Worm (Caenorhabditis elegans) whole organism, early embryonic: ENCODE results near the gene pqn-73.

Experiments used
- B0310.2 ChIP-seq: sonication (generic microtip); optimal IDR thresholded peaks from 2 replicates; lab custom pipeline; 2016; ENCODE audit warnings: mild to moderate bottlenecking, missing genetic modification characterization, missing compliant biosample characterization
- F13C5.2 ChIP-seq: sonication (generic microtip); optimal IDR thresholded peaks from 2 replicates; lab custom pipeline; 2017; ENCODE audit warnings: mild to moderate bottlenecking, missing genetic modification characterization, inconsistent platforms, missing compliant biosample characterization
- aly-1 ChIP-seq: sonication (generic microtip); optimal IDR thresholded peaks from 2 replicates; lab custom pipeline; 2016; ENCODE audit warnings: missing genetic modification characterization, missing compliant biosample characterization
- ama-1 ChIP-seq: fragments of 150-350 bp; optimal IDR thresholded peaks from 2 replicates; lab custom pipeline; 2014
- ceh-13 ChIP-seq: fragments of 200-800 bp; sonication (Bioruptor generic); optimal IDR thresholded peaks from 2 replicates; lab custom pipeline; 2018; ENCODE audit warnings: mild to moderate bottlenecking, missing genetic modification characterization, missing compliant biosample characterization
- ceh-36 ChIP-seq: sonication (generic microtip); optimal IDR thresholded peaks from 2 replicates; lab custom pipeline; 2016; ENCODE audit warnings: missing genetic modification characterization, inconsistent platforms, missing compliant biosample characterization
- ets-7 ChIP-seq: sonication (generic microtip); optimal IDR thresholded peaks from 2 replicates; lab custom pipeline; 2016; ENCODE audit warnings: missing genotype, missing genetic modification characterization, missing compliant biosample characterization
- flt-1 ChIP-seq: fragments of 200-800 bp; sonication (Bioruptor generic); IDR thresholded peaks from 2 replicates; pipeline ENCODE4 v1.3.6; 2022; ENCODE audit warnings: missing genetic modification characterization, missing compliant biosample characterization
- hmbx-1 ChIP-seq: sonication (generic microtip); optimal IDR thresholded peaks from 2 replicates; lab custom pipeline; 2016; ENCODE audit warnings: mild to moderate bottlenecking, missing genetic modification characterization, missing compliant biosample characterization
- hmg-4 ChIP-seq: fragments of 200-800 bp; sonication (Bioruptor generic); optimal IDR thresholded peaks from 2 replicates; lab custom pipeline; 2018; ENCODE audit warnings: mild to moderate bottlenecking, missing genetic modification characterization, missing compliant biosample characterization
- hnd-1 ChIP-seq: sonication (generic microtip); optimal IDR thresholded peaks from 2 replicates; lab custom pipeline; 2016; ENCODE audit warnings: missing genetic modification characterization, missing compliant biosample characterization
- pes-1 ChIP-seq: fragments of 200-800 bp; sonication (Bioruptor generic); IDR thresholded peaks from 2 replicates; pipeline ENCODE4 v1.3.6; 2022; ENCODE audit warnings: missing genetic modification reagents, missing genetic modification characterization, missing compliant biosample characterization
- scrt-1 ChIP-seq: fragments of 200-800 bp; sonication (Bioruptor generic); IDR thresholded peaks from 2 replicates; pipeline ENCODE4 v1.3.6; 2022; ENCODE audit warnings: missing genetic modification characterization, missing compliant biosample characterization
- sea-1 ChIP-seq: fragments of 200-800 bp; sonication (Bioruptor generic); conservative IDR thresholded peaks from 2 replicates; pipeline ENCODE4 v1.3.6; 2022; ENCODE audit warnings: missing genetic modification characterization, missing compliant biosample characterization
- tbx-11 ChIP-seq: fragments of 200-800 bp; sonication (Bioruptor generic); IDR thresholded peaks from 2 replicates; pipeline ENCODE4 v1.3.6; 2022; ENCODE audit warnings: missing genetic modification characterization, missing compliant biosample characterization
- tbx-37 ChIP-seq: fragments of 200-800 bp; sonication (Bioruptor generic); conservative IDR thresholded peaks from 2 replicates; pipeline ENCODE4 v1.3.6; 2022; ENCODE audit warnings: missing genetic modification reagents, missing genetic modification characterization, missing compliant biosample characterization
- tra-4 ChIP-seq: sonication (generic microtip); optimal IDR thresholded peaks from 2 replicates; lab custom pipeline; 2017; ENCODE audit warnings: missing genetic modification characterization, missing compliant biosample characterization

Gene pqn-73

DNA sequence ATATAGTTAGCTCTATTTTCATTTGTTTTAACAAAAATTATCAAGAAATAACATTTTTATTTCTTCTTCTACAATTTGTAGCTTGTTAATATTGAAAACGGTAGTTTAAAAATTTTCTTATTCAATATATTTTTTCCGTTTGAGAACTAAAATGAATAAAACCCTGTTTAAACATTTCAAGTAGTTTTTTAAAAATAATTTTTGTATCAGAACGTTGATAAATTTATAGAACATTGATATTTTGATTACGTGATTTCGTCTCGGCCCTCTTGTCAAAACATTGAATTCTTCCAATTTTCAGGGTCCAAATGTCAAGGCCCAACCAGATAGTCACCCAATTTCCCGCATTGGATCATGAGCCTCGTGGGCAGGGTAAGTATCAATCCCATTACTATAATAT lies at the start of gene pqn-73:
Gene pqn-73 (plus strand): TSS at position 301 of the 400 bp plus-strand sequence.
- TF ChIP-seq ceh-36 (tag; lab: Kevin White, UChicago): no peak
- no peak for TF ChIP-seq tbx-11 (GFP tag; lab: Robert Waterston, UW)
- no peak for TF ChIP-seq tra-4 (tag; lab: Kevin White, UChicago)
- no peak for TF ChIP-seq scrt-1 (GFP tag; lab: Robert Waterston, UW)
- no peak for TF ChIP-seq ets-7
- no peak for TF ChIP-seq F13C5.2 (tag; lab: Kevin White, UChicago)
- no peak for TF ChIP-seq ama-1 (lab: Kevin White, UChicago)
- no peak for TF ChIP-seq B0310.2 (tag; lab: Kevin White, UChicago)
- no peak for TF ChIP-seq tbx-37
- no peak for TF ChIP-seq hmg-4 (GFP tag; lab: Kevin White, UChicago)
- no peak for TF ChIP-seq hnd-1 (tag; lab: Kevin White, UChicago)

DNA sequence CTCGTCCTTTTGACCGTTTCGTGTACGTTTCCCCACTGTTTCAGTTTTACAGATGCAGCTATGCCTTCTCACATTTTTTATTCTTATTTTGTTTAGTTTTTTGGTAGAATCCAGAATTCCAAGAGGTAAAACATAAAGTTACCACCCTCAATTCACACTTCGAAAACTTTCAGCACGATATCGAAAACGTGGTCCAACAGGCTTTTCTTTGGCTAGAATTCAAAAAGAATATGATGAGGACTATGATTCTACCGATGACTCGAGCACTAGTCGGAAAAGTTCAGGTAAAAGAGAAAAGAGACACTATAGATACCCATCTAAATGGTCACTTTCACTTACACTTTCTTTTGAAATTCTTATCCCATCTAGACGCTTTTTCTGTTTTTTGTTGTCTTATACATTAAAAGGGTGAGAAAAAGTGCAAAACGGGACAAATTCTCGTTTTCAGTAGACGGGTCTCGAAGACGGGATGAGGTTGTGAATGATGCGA lies 46.2 kb upstream of the pqn-73 start, which contains the start of gene M05D6.9:
Gene M05D6.9 (plus strand): TSS at position 51 of the 490 bp plus-strand sequence.
- TF ChIP-seq hnd-1 (tag; lab: Kevin White, UChicago): no peak
- no peak for TF ChIP-seq aly-1
- TF ChIP-seq sea-1 (GFP tag; lab: Robert Waterston, UW): no peak
- no peak for TF ChIP-seq tra-4 (tag; lab: Kevin White, UChicago)
- TF ChIP-seq tbx-37: no peak
- no peak for TF ChIP-seq tbx-11 (GFP tag; lab: Robert Waterston, UW)
- no peak for TF ChIP-seq F13C5.2 (tag; lab: Kevin White, UChicago)
- no peak for TF ChIP-seq pes-1 (GFP tag; lab: Robert Waterston, UW)
- TF ChIP-seq hmg-4 (GFP tag; lab: Kevin White, UChicago): no peak
- no peak for TF ChIP-seq ceh-36 (tag; lab: Kevin White, UChicago)
- TF ChIP-seq ama-1 (lab: Kevin White, UChicago): no peak
- no peak for TF ChIP-seq hmbx-1 (tag; lab: Kevin White, UChicago)

DNA sequence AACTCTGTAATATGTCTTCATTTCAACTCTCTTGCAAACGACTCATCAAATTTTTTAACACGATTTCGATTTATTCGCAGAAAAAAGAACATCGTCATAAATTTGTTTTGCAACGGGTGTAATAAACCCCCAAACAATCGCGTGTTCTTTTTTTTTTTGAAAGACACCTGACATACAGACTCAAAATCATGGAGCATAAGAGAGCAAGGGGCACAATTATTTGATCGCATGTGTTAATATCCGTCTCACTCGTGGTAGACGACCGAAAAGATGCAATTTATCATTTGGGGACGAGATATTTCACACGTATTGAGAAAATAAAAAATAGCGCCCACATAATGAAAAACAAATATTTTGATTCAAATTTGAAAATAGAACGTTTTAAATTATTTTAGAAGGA lies 44.3 kb upstream of the pqn-73 start:
- TF ChIP-seq tbx-11 (GFP tag; lab: Robert Waterston, UW): no peak
- no peak for TF ChIP-seq ceh-13 (GFP tag; lab: Kevin White, UChicago)
- no peak for TF ChIP-seq ceh-36 (tag; lab: Kevin White, UChicago)
- TF ChIP-seq flt-1 (GFP tag; lab: Robert Waterston, UW): no peak
- no peak for TF ChIP-seq B0310.2 (tag; lab: Kevin White, UChicago)
- TF ChIP-seq tbx-37: no peak
- TF ChIP-seq aly-1: no peak
- no peak for TF ChIP-seq hmbx-1 (tag; lab: Kevin White, UChicago)

DNA sequence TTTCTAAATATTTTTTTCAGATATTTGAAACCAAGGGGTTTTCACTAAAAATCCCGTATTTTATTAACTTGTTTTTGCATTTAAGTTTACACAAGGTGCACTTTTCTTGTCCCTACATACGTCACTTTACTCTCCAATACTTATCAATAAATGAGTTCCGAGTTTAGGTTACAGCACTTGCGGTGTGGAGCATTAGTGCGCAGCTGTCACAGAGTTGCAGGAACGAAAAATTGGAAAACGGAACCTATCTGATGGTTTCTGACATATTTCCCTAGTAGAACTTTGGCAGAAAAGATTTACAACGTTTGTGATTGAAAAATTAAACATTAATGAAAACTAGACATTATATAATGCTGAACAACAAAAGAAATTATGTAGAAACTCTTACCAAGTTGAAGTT lies 42.3 kb upstream of the pqn-73 start:
- TF ChIP-seq ets-7: no peak
- TF ChIP-seq aly-1: no peak
- no peak for TF ChIP-seq ceh-36 (tag; lab: Kevin White, UChicago)
- no peak for TF ChIP-seq pes-1 (GFP tag; lab: Robert Waterston, UW)
- no peak for TF ChIP-seq ceh-13 (GFP tag; lab: Kevin White, UChicago)
- TF ChIP-seq F13C5.2 (tag; lab: Kevin White, UChicago): no peak
- no peak for TF ChIP-seq flt-1 (GFP tag; lab: Robert Waterston, UW)

DNA sequence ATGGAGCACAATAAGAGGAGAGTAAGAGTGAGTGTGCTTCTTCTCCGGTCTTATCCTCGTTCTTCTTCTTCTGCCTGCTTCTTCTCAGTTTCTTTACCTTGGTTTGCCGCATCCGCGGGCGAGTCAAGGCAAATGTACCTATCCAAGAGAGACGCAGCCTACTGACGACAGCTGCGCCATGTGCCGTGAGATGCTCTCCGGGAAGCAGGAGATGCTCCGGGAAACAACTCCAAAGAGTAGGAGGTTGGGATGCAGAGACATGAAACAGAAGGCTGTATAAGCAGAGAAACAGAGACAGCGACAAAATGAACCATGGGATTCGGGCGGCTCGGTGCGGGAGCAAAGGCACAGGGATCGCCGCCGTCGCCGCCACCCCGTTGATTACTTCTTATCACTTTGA lies 41.5 kb upstream of the pqn-73 start:
- TF ChIP-seq ceh-13 (GFP tag; lab: Kevin White, UChicago) (no peak), pes-1 (GFP tag; lab: Robert Waterston, UW) (no peak), aly-1 (no peak), tbx-37 (no peak), ama-1 (lab: Kevin White, UChicago) (no peak), B0310.2 (tag; lab: Kevin White, UChicago) (no peak), sea-1 (GFP tag; lab: Robert Waterston, UW) (no peak), ets-7 (no peak), hnd-1 (tag; lab: Kevin White, UChicago) (no peak), ceh-36 (tag; lab: Kevin White, UChicago) (no peak), hmg-4 (GFP tag; lab: Kevin White, UChicago) (no peak), tbx-11 (GFP tag; lab: Robert Waterston, UW) (no peak), hmbx-1 (tag; lab: Kevin White, UChicago) (no peak), scrt-1 (GFP tag; lab: Robert Waterston, UW) (no peak), flt-1 (GFP tag; lab: Robert Waterston, UW) (no peak), F13C5.2 (tag; lab: Kevin White, UChicago) (no peak), tra-4 (tag; lab: Kevin White, UChicago) (no peak)

DNA sequence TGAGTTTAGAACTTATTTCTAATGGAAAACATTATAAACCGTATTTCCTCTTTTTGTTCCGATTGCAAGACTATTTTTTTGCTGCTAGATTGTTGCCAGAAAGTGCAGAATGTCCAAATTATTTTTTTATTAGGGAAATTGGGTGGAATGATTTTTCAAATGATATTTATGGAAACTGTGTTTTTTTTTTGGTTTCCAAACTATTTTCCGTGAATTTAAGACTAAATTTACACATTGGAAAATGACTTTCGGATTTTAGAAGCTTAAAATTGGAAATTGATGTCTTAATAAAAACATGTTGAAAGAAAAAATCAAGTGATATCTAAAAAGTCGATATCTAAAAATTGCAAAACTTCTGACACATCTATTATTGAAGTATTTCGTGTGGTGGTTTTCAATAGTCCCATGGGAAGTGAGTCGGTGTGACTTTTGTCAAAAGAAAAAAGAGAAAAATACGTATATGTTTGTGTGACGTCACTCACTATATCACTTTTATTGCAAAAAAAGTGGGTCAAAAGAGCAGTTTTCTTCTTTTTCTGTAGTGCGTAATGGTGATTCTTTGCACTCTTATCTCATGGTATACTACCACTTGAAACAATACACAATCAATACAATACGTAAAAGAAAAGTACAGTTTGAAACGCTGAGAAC lies 36.3 kb upstream of the pqn-73 start:
- TF ChIP-seq tbx-37: no peak
- no peak for TF ChIP-seq aly-1
- TF ChIP-seq scrt-1 (GFP tag; lab: Robert Waterston, UW): no peak
- no peak for TF ChIP-seq ceh-36 (tag; lab: Kevin White, UChicago)
- TF ChIP-seq F13C5.2 (tag; lab: Kevin White, UChicago): no peak
- no peak for TF ChIP-seq pes-1 (GFP tag; lab: Robert Waterston, UW)
- no peak for TF ChIP-seq ceh-13 (GFP tag; lab: Kevin White, UChicago)
- no peak for TF ChIP-seq hnd-1 (tag; lab: Kevin White, UChicago)
- no peak for TF ChIP-seq tbx-11 (GFP tag; lab: Robert Waterston, UW)

DNA sequence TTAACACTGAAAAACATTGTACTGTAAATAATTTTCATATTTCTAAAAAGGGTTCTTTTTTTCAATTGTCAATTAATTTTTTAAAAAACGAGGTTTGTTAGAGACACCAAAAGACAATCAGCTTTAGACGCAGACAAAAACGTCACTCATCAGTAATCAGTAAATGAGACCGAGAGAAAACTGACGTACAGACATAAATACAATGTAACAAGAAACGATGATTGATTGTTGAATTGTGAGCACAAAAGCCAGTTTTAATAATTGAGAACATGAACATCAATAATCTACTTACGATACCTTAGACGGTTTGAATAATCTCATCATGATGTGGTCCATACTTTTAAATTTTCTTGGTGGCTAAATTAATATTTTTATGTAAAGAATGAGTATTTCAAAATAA lies 33.8 kb upstream of the pqn-73 start:
- no peak for TF ChIP-seq ets-7
- TF ChIP-seq tbx-37: no peak
- no peak for TF ChIP-seq hnd-1 (tag; lab: Kevin White, UChicago)
- no peak for TF ChIP-seq tra-4 (tag; lab: Kevin White, UChicago)
- TF ChIP-seq flt-1 (GFP tag; lab: Robert Waterston, UW): no peak
- TF ChIP-seq F13C5.2 (tag; lab: Kevin White, UChicago): no peak
